Worm (Caenorhabditis elegans): ENCODE measurements around the gene T16A9.5.

Gene T16A9.5

DNA sequence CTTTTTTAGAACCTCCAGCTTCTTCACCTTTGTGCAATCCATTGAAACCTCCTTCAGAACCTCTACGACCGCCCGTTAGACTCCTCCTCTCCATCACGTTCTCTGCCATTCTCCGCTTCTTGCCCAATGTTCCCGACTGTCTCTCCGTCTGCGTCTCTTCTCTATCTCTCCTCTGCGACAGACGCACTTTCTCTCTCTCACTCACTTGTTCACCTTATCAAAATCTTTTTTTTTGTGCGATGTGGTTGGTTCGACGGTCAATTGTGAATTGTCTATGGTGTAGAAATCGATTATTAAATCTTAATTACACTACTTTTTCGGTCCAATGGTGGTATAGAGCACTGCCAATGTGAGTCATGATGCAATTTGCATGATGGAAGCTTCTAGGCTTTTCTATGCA lies 21.6 kb downstream of the T16A9.5 start, which contains the start of gene atfs-1 (continued):
- TF ChIP-seq nhr-10 (tag; optimal IDR thresholded peaks at IDR 0.05) (no peak), nhr-77 (tag; optimal IDR thresholded peaks at IDR 0.05) (no peak), R02D3.7 (tag; optimal IDR thresholded peaks at IDR 0.05) (no peak), sma-9 (GFP tag; optimal IDR thresholded peaks at IDR 0.05) (peak; percentile 89), sma-9 (tag; optimal IDR thresholded peaks at IDR 0.05) (no peak), ztf-1 (GFP tag; conservative IDR thresholded peaks at IDR 0.05) (no peak), elt-1 (tag; optimal IDR thresholded peaks at IDR 0.05) (no peak), dmd-4 (tag; optimal IDR thresholded peaks at IDR 0.05) (no peak), mab-5 (tag; optimal IDR thresholded peaks at IDR 0.05) (peak; percentile 26), ztf-4 (tag; optimal IDR thresholded peaks at IDR 0.05) (no peak), crh-2 (tag; optimal IDR thresholded peaks at IDR 0.05) (peak; percentile 78), lin-11 (tag; optimal IDR thresholded peaks at IDR 0.05) (no peak), F13H6.1 (tag; optimal IDR thresholded peaks at IDR 0.05) (peak; percentile 86), unc-62 (GFP tag; optimal IDR thresholded peaks at IDR 0.05) (no peak), mdl-1 (tag; optimal IDR thresholded peaks at IDR 0.05) (peak in 1 of 2 experiments; percentile 35)

DNA sequence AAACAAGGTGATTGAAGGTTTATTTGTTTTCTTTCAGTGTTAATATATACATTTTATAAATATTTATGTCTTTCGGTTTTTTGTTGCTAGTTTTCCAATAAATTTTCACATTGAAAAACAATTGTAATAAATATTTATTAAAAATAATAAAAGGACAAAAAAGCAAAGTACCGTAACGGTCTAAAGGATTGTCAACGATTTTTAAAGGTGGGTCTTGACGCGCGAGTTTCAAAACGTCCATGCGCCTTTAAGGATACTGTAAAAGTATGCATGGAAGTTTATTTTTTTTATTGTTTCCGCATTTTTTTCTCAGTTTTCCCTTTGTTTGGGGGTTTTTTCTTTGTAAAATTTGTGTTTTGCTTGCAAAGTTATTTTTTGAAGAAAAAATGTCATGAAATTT lies 22.1 kb downstream of the T16A9.5 start:
- TF ChIP-seq elt-1 (tag; optimal IDR thresholded peaks at IDR 0.05) (no peak), ztf-11 (tag; optimal IDR thresholded peaks at IDR 0.05) (no peak), nhr-11 (tag; optimal IDR thresholded peaks at IDR 0.05) (no peak), dmd-4 (tag; optimal IDR thresholded peaks at IDR 0.05) (no peak), blmp-1 (tag; optimal IDR thresholded peaks at IDR 0.05; ENCODE audit: insufficient read depth) (no peak), mdl-1 (tag; optimal IDR thresholded peaks at IDR 0.05) (no peak), snpc-4 (tag; optimal IDR thresholded peaks at IDR 0.05) (no peak)

DNA sequence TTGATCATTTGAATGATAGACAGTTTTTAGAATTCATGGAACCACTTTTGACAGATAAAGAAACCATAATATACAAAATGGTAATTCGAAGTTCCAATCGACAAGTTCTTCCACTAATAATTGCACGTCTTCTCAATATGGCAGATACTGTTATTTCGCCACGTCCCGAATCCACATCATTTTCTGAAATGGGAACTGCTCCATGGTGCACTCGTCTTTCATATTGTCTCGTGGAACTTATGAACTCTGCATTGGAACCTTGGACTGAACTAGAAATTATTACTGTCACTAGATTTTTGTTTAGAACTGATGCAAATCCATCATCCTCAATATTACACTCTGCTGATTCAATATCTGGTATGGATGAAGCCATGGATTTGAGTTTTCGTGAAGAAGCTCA lies 27.9 kb downstream of the T16A9.5 start:
- no peak for TF ChIP-seq blmp-1 (tag; optimal IDR thresholded peaks at IDR 0.05; ENCODE audit: insufficient read depth)
- no peak for TF ChIP-seq nhr-21 (tag; optimal IDR thresholded peaks at IDR 0.05)
- TF ChIP-seq ama-1 (optimal IDR thresholded peaks at IDR 0.05) = no peak
- no peak for TF ChIP-seq nhr-10 (tag; optimal IDR thresholded peaks at IDR 0.05)
- no peak for TF ChIP-seq sem-4 (tag; optimal IDR thresholded peaks at IDR 0.05)
- TF ChIP-seq Y55F3AM.14 (GFP tag; optimal IDR thresholded peaks at IDR 0.05) = no peak
- no peak for TF ChIP-seq aly-2 (tag; optimal IDR thresholded peaks at IDR 0.05)
- no peak for TF ChIP-seq ztf-1 (GFP tag; conservative IDR thresholded peaks at IDR 0.05)
- no peak for TF ChIP-seq F13H6.1 (tag; optimal IDR thresholded peaks at IDR 0.05)
- no peak for TF ChIP-seq lin-39 (tag; optimal IDR thresholded peaks at IDR 0.05)
- TF ChIP-seq ztf-4 (tag; optimal IDR thresholded peaks at IDR 0.05) = no peak
- no peak for TF ChIP-seq ztf-11 (tag; optimal IDR thresholded peaks at IDR 0.05)
- TF ChIP-seq ceh-16 (tag; optimal IDR thresholded peaks at IDR 0.05) = no peak
- TF ChIP-seq nhr-11 (tag; optimal IDR thresholded peaks at IDR 0.05) = no peak
- no peak for TF ChIP-seq sma-9 (GFP tag; optimal IDR thresholded peaks at IDR 0.05)
- no peak for TF ChIP-seq sma-9 (tag; optimal IDR thresholded peaks at IDR 0.05)
- no peak for TF ChIP-seq crh-2 (tag; optimal IDR thresholded peaks at IDR 0.05)
- no peak for TF ChIP-seq lin-11 (tag; optimal IDR thresholded peaks at IDR 0.05)
- TF ChIP-seq elt-3 (tag; optimal IDR thresholded peaks at IDR 0.05) = no peak
- TF ChIP-seq fos-1 (tag; optimal IDR thresholded peaks at IDR 0.05) = no peak

DNA sequence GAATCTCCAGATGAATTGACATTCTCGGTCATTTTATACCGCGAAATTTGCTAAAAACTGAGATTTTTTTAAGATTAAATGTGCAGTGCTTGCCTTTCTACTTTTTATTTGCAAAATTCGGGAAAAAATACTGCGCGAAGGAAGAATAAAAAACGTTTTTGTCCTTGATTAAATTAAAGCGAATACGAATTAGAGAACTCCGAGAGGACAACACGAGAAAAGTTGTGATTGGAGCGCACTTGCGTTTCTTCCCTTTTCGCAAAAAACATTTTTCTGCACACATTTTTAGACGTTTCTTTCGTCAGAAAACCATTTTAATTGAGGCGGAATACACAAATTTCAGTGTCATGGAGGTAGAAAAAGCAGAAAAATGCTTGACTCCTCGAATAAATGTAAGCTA lies 29.6 kb downstream of the T16A9.5 start, which contains the start of the genes trm-1 and ints-2:
trm-1 (minus strand) TSS at position 175 of the 400 bp plus-strand sequence.
ints-2 (plus strand) TSS at position 249 of the 400 bp plus-strand sequence.
- TF ChIP-seq egl-27 (tag; optimal IDR thresholded peaks at IDR 0.05) = peak; percentile 65
- peak; percentile 68 for TF ChIP-seq nhr-25 (tag; optimal IDR thresholded peaks at IDR 0.05)
- peak; percentile 82 for TF ChIP-seq unc-55 (GFP tag; optimal IDR thresholded peaks at IDR 0.05)
- peak; percentile 51 for TF ChIP-seq sma-3 (GFP tag; optimal IDR thresholded peaks at IDR 0.05)
- TF ChIP-seq elt-3 (tag; optimal IDR thresholded peaks at IDR 0.05) = no peak
- TF ChIP-seq nhr-23 (tag; optimal IDR thresholded peaks at IDR 0.05) = no peak
- TF ChIP-seq unc-62 (GFP tag; optimal IDR thresholded peaks at IDR 0.05) = no peak
- TF ChIP-seq R02D3.7 (tag; optimal IDR thresholded peaks at IDR 0.05) = no peak
- TF ChIP-seq nhr-11 (tag; optimal IDR thresholded peaks at IDR 0.05) = no peak
- peak; percentile 45 for TF ChIP-seq F13H6.1 (tag; optimal IDR thresholded peaks at IDR 0.05)
- peak; percentile 73 for TF ChIP-seq gmeb-1 (tag; optimal IDR thresholded peaks at IDR 0.05)
- no peak for TF ChIP-seq mdl-1 (tag; optimal IDR thresholded peaks at IDR 0.05)
- TF ChIP-seq ZK546.5 (tag; optimal IDR thresholded peaks at IDR 0.05) = no peak
- TF ChIP-seq C34F6.9 (tag; optimal IDR thresholded peaks at IDR 0.05) = peak; percentile 86
- peak; percentile 60 to 80 for TF ChIP-seq lsy-2 (tag; optimal IDR thresholded peaks at IDR 0.05)
- no peak for TF ChIP-seq lin-11 (tag; optimal IDR thresholded peaks at IDR 0.05)
- TF ChIP-seq ama-1 (optimal IDR thresholded peaks at IDR 0.05) = peak; percentile 25
- no peak for TF ChIP-seq alr-1 (tag; optimal IDR thresholded peaks at IDR 0.05)
- TF ChIP-seq crh-2 (tag; optimal IDR thresholded peaks at IDR 0.05) = peak; percentile 64
- no peak for TF ChIP-seq snpc-4 (tag; optimal IDR thresholded peaks at IDR 0.05)
- no peak for TF ChIP-seq lin-39 (tag; optimal IDR thresholded peaks at IDR 0.05)
- TF ChIP-seq sma-9 (GFP tag; optimal IDR thresholded peaks at IDR 0.05) = peak; percentile 63
- TF ChIP-seq sma-9 (tag; optimal IDR thresholded peaks at IDR 0.05) = no peak
- no peak for TF ChIP-seq nhr-237 (tag; optimal IDR thresholded peaks at IDR 0.05)
- peak; percentile 42 for TF ChIP-seq zag-1 (tag; optimal IDR thresholded peaks at IDR 0.05)
- peak; percentile 56 for TF ChIP-seq lin-13 (GFP tag; optimal IDR thresholded peaks at IDR 0.05)
- TF ChIP-seq nhr-10 (tag; optimal IDR thresholded peaks at IDR 0.05) = peak; percentile 13
- peak; percentile 22 for TF ChIP-seq sem-4 (tag; optimal IDR thresholded peaks at IDR 0.05)
- TF ChIP-seq nhr-77 (tag; optimal IDR thresholded peaks at IDR 0.05) = no peak
- TF ChIP-seq fos-1 (tag; optimal IDR thresholded peaks at IDR 0.05) = peak; percentile 30
- TF ChIP-seq peb-1 (tag; optimal IDR thresholded peaks at IDR 0.05) = no peak
- TF ChIP-seq mab-5 (tag; optimal IDR thresholded peaks at IDR 0.05) = no peak
- TF ChIP-seq nhr-129 (tag; optimal IDR thresholded peaks at IDR 0.05) = peak; percentile 60

Measured in whole organism, L2 larva.